Worm (Caenorhabditis elegans) whole organism, young adult: Measurements from ENCODE around the gene pcp-1.
A peak's percentile ranks its signal among the peaks of the same experiment; 100 is the strongest.

ENCODE experiments used
- B0019.2 ChIP-seq: fragments of 200-800 bp; sonication (Bioruptor generic); conservative IDR thresholded peaks from 2 replicates; pipeline ENCODE4 v1.3.6; 2022; ENCODE audit warnings: missing genetic modification reagents, missing genetic modification characterization, missing compliant biosample characterization
- B0336.3 ChIP-seq: fragments of 200-800 bp; sonication (Bioruptor generic); IDR thresholded peaks from 2 replicates; pipeline ENCODE4 v1.3.6; 2022; ENCODE audit warnings: missing genetic modification characterization, missing compliant biosample characterization
- C17E4.6 ChIP-seq: fragments of 200-800 bp; sonication (Bioruptor generic); IDR thresholded peaks from 2 replicates; pipeline ENCODE4 v1.3.6; 2022; ENCODE audit warnings: missing genetic modification reagents, missing genetic modification characterization, missing compliant biosample characterization
- F10E7.11 ChIP-seq: sonication (generic microtip); optimal IDR thresholded peaks from 2 replicates; lab custom pipeline; 2017; ENCODE audit warnings: mild to moderate bottlenecking, missing genetic modification characterization, moderate library complexity, missing compliant biosample characterization
- F23B12.7 ChIP-seq: sonication (generic microtip); optimal IDR thresholded peaks from 2 replicates; lab custom pipeline; 2017; ENCODE audit warnings: missing genetic modification characterization, mild to moderate bottlenecking, missing compliant biosample characterization, antibody characterized with exemption, moderate library complexity; ENCODE audit not compliant: insufficient read depth
- F49E8.2 ChIP-seq: sonication (generic microtip); optimal IDR thresholded peaks from 3 replicates; lab custom pipeline; 2017; ENCODE audit warnings: missing genetic modification characterization, mild to moderate bottlenecking, missing compliant biosample characterization, antibody characterized with exemption, moderate library complexity; ENCODE audit not compliant: insufficient read depth
- F57A8.1 ChIP-seq: fragments of 200-800 bp; sonication (Bioruptor generic); optimal IDR thresholded peaks from 2 replicates; lab custom pipeline; 2018; ENCODE audit warnings: mild to moderate bottlenecking, missing genetic modification characterization, moderate library complexity, missing compliant biosample characterization
- K11D2.4 ChIP-seq: fragments of 200-800 bp; sonication (Bioruptor generic); IDR thresholded peaks from 2 replicates; pipeline ENCODE4 v1.3.6; 2022; ENCODE audit warnings: missing genetic modification reagents, missing genetic modification characterization, missing compliant biosample characterization
- T26A5.8 ChIP-seq: sonication (generic microtip); optimal IDR thresholded peaks from 2 replicates; lab custom pipeline; 2016; ENCODE audit warnings: missing genetic modification characterization, missing compliant biosample characterization
- Y56A3A.18 ChIP-seq: fragments of 200-800 bp; sonication (Bioruptor generic); IDR thresholded peaks from 2 replicates; pipeline ENCODE4 v1.3.6; 2022; ENCODE audit warnings: missing genetic modification reagents, missing genetic modification characterization, missing compliant biosample characterization
- Y95B8A.8 ChIP-seq: fragments of 200-800 bp; sonication (Bioruptor generic); IDR thresholded peaks from 2 replicates; pipeline ENCODE4 v1.3.6; 2022; ENCODE audit warnings: missing genetic modification reagents, missing genetic modification characterization, missing compliant biosample characterization
- athp-1 ChIP-seq: sonication (generic microtip); optimal IDR thresholded peaks from 2 replicates; lab custom pipeline; 2017; ENCODE audit warnings: mild to moderate bottlenecking, missing genetic modification characterization, missing compliant biosample characterization
- attf-3 ChIP-seq: fragments of 200-800 bp; sonication (Bioruptor generic); conservative IDR thresholded peaks from 2 replicates; pipeline ENCODE4 v1.3.6; 2022; ENCODE audit warnings: missing genetic modification reagents, missing genetic modification characterization, missing compliant biosample characterization
- ccch-3 ChIP-seq: fragments of 200-800 bp; sonication (Bioruptor generic); optimal IDR thresholded peaks from 2 replicates; lab custom pipeline; 2018; ENCODE audit warnings: mild to moderate bottlenecking, missing genetic modification characterization, missing compliant biosample characterization
- ceh-40 ChIP-seq: fragments of 200-800 bp; sonication (Bioruptor generic); IDR thresholded peaks from 2 replicates; pipeline ENCODE4 v1.3.6; 2022; ENCODE audit warnings: missing genetic modification characterization, missing compliant biosample characterization
- ceh-58 ChIP-seq: fragments of 200-800 bp; sonication (Bioruptor generic); IDR thresholded peaks from 2 replicates; pipeline ENCODE4 v1.3.6; 2022; ENCODE audit warnings: missing genetic modification characterization, missing compliant biosample characterization
- chd-7 ChIP-seq: sonication (generic microtip); optimal IDR thresholded peaks from 2 replicates; lab custom pipeline; 2016; ENCODE audit warnings: mild to moderate bottlenecking, missing genetic modification characterization, moderate library complexity, missing compliant biosample characterization
- die-1 ChIP-seq: sonication (generic microtip); optimal IDR thresholded peaks from 2 replicates; lab custom pipeline; 2016; ENCODE audit warnings: missing genotype, mild to moderate bottlenecking, missing genetic modification characterization, missing compliant biosample characterization
- dox-1 ChIP-seq: fragments of 200-800 bp; sonication (Bioruptor generic); IDR thresholded peaks from 2 replicates; pipeline ENCODE4 v1.3.6; 2022; ENCODE audit warnings: missing genetic modification reagents, missing genetic modification characterization, missing compliant biosample characterization
- egl-44 ChIP-seq: fragments of 200-800 bp; sonication (Bioruptor generic); IDR thresholded peaks from 2 replicates; pipeline ENCODE4 v1.3.6; 2022; ENCODE audit warnings: missing genetic modification reagents, missing genetic modification characterization, missing compliant biosample characterization
- ets-4 ChIP-seq: fragments of 200-800 bp; sonication (Bioruptor generic); optimal IDR thresholded peaks from 2 replicates; lab custom pipeline; 2018; ENCODE audit warnings: mild to moderate bottlenecking, missing genetic modification characterization, missing compliant biosample characterization
- fkh-3 ChIP-seq: sonication (generic microtip); optimal IDR thresholded peaks from 2 replicates; lab custom pipeline; 2016; ENCODE audit warnings: mild to moderate bottlenecking, missing genetic modification characterization, missing compliant biosample characterization
- hsf-1 ChIP-seq: fragments of 200-800 bp; sonication (Bioruptor generic); IDR thresholded peaks from 2 replicates; pipeline ENCODE4 v1.3.6; 2022; ENCODE audit warnings: missing genetic modification reagents, missing genetic modification characterization, missing compliant biosample characterization
- let-526 ChIP-seq: fragments of 200-800 bp; sonication (Bioruptor generic); IDR thresholded peaks from 2 replicates; pipeline ENCODE4 v1.3.6; 2022; ENCODE audit warnings: missing genetic modification reagents, missing genetic modification characterization, missing compliant biosample characterization
- let-607 ChIP-seq, 2 experiments: fragments of 200-800 bp in 1 of 2; sonication (Bioruptor generic) in 1 of 2; sonication (generic microtip) in 1 of 2; optimal IDR thresholded peaks; 2 replicates each; lab custom pipeline; 2016 to 2018; ENCODE audit warnings: mild to moderate bottlenecking in 2 of 2, missing compliant biosample characterization in 2 of 2, missing genetic modification characterization in 2 of 2, moderate library complexity in 2 of 2, missing genotype in 1 of 2
- lin-40 ChIP-seq: sonication (generic microtip); optimal IDR thresholded peaks from 2 replicates; lab custom pipeline; 2016; ENCODE audit warnings: missing genetic modification characterization, mild to moderate bottlenecking, missing compliant biosample characterization, missing genotype, missing genetic modification reagents
- lin-54 ChIP-seq: fragments of 200-800 bp; sonication (Bioruptor generic); optimal IDR thresholded peaks from 2 replicates; lab custom pipeline; 2018; ENCODE audit warnings: mild to moderate bottlenecking, missing genetic modification characterization, missing compliant biosample characterization
- lir-1 ChIP-seq: fragments of 200-800 bp; sonication (Bioruptor generic); conservative IDR thresholded peaks from 2 replicates; pipeline ENCODE4 v1.3.6; 2022; ENCODE audit warnings: missing genetic modification reagents, missing genetic modification characterization, missing compliant biosample characterization
- madf-6 ChIP-seq: fragments of 200-800 bp; sonication (Bioruptor generic); IDR thresholded peaks from 2 replicates; pipeline ENCODE4 v1.3.6; 2022; ENCODE audit warnings: missing genetic modification reagents, missing genetic modification characterization, missing compliant biosample characterization
- mcd-1 ChIP-seq: fragments of 200-800 bp; sonication (Bioruptor generic); IDR thresholded peaks from 2 replicates; pipeline ENCODE4 v1.3.6; 2022; ENCODE audit warnings: missing genetic modification reagents, missing genetic modification characterization, missing compliant biosample characterization
- nhr-120 ChIP-seq: fragments of 200-800 bp; sonication (Bioruptor generic); IDR thresholded peaks from 2 replicates; pipeline ENCODE4 v1.3.6; 2022; ENCODE audit warnings: missing genetic modification characterization, missing compliant biosample characterization
- nhr-80 ChIP-seq: sonication (generic microtip); optimal IDR thresholded peaks from 2 replicates; lab custom pipeline; 2016; ENCODE audit warnings: missing genetic modification characterization, missing compliant biosample characterization
- nhr-90 ChIP-seq: sonication (generic microtip); optimal IDR thresholded peaks from 2 replicates; lab custom pipeline; 2016; ENCODE audit warnings: missing genotype, mild to moderate bottlenecking, missing genetic modification characterization, missing compliant biosample characterization
- pha-4 ChIP-seq: fragments of 150-350 bp; sonication (generic microtip); optimal IDR thresholded peaks from 2 replicates; lab custom pipeline; 2014; ENCODE audit warnings: missing biosample characterization, missing genetic modification reagents, missing genetic modification characterization
- rpc-1 ChIP-seq, 2 experiments: fragments of 150-350 bp in 1 of 2; sonication (generic microtip) in 1 of 2; optimal IDR thresholded peaks; 2 replicates each; lab custom pipeline; 2014 to 2018; ENCODE audit warnings: missing biosample characterization in 1 of 2, missing genetic modification characterization in 1 of 2, missing genetic modification reagents in 1 of 2, missing genotype in 1 of 2
- snpc-1.1 ChIP-seq: sonication (generic microtip); optimal IDR thresholded peaks from 2 replicates; lab custom pipeline; 2017; ENCODE audit warnings: missing genetic modification characterization, mild to moderate bottlenecking, missing compliant biosample characterization, antibody characterized with exemption, moderate library complexity, missing genotype, missing genetic modification reagents; ENCODE audit not compliant: insufficient read depth
- snpc-4 ChIP-seq, 5 experiments: fragments of 150-350 bp in 1 of 5; sonication (generic microtip) in 4 of 5; optimal IDR thresholded peaks; 2 replicates each; lab custom pipeline; 2014 to 2018; ENCODE audit warnings: missing genetic modification characterization in 5 of 5, missing biosample characterization in 3 of 5, antibody characterized with exemption in 2 of 5, mild to moderate bottlenecking in 2 of 5, missing compliant biosample characterization in 2 of 5, missing genotype in 2 of 5, moderate library complexity in 2 of 5, missing genetic modification reagents in 1 of 5
- tlf-1 ChIP-seq: fragments of 200-800 bp; sonication (Bioruptor generic); optimal IDR thresholded peaks from 2 replicates; lab custom pipeline; 2018; ENCODE audit warnings: mild to moderate bottlenecking, missing genetic modification characterization, missing compliant biosample characterization
- unc-130 ChIP-seq: sonication (generic microtip); optimal IDR thresholded peaks from 2 replicates; lab custom pipeline; 2016; ENCODE audit warnings: missing genetic modification reagents, missing genetic modification characterization, missing compliant biosample characterization
- zfh-2 ChIP-seq: fragments of 200-800 bp; sonication (Bioruptor generic); conservative IDR thresholded peaks from 2 replicates; pipeline ENCODE4 v1.3.6; 2022; ENCODE audit warnings: missing genetic modification reagents, missing genetic modification characterization, missing compliant biosample characterization
- zim-3 ChIP-seq: sonication (generic microtip); optimal IDR thresholded peaks from 2 replicates; lab custom pipeline; 2017; ENCODE audit warnings: mild to moderate bottlenecking, missing genetic modification characterization, moderate library complexity, missing compliant biosample characterization
- ztf-18 ChIP-seq: sonication (generic microtip); optimal IDR thresholded peaks from 2 replicates; lab custom pipeline; 2016; ENCODE audit warnings: missing genotype, mild to moderate bottlenecking, missing genetic modification characterization, missing compliant biosample characterization
- ztf-28 ChIP-seq: fragments of 200-800 bp; sonication (Bioruptor generic); IDR thresholded peaks from 2 replicates; pipeline ENCODE4 v1.3.6; 2022; ENCODE audit warnings: missing genetic modification reagents, missing genetic modification characterization, missing compliant biosample characterization
- ztf-3 ChIP-seq: fragments of 200-800 bp; sonication (Bioruptor generic); optimal IDR thresholded peaks from 2 replicates; lab custom pipeline; 2018; ENCODE audit warnings: mild to moderate bottlenecking, missing genetic modification characterization, missing compliant biosample characterization

Gene pcp-1

DNA sequence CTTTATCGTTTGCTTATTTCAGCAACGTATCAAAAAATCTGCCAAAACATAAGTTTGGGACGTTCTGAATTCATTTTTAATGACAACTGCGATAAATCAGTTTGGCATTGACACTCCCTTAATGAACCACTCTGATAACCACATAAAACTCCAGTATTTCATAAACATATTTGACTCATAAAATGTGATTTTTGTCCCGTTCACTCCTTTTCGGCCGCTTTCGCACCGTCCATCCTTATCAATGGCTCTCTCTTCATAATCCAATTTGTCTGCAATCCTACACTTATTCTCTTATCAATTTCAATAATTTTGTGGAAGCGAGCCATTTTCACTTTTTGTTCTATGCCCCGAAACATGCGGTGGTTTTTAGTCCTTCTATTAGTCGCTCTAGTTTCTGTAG, at the start of gene pcp-1:
Gene pcp-1 (plus strand): TSS at position 342 of the 400 bp plus-strand sequence.
- TF ChIP-seq lir-1 (GFP tag; lab: Robert Waterston, UW), result no peak
- TF ChIP-seq snpc-4 (GFP tag; optimal IDR thresholded peaks at IDR 0.05; lab: Kevin White, UChicago), result no peak
- TF ChIP-seq snpc-4 (tag; optimal IDR thresholded peaks at IDR 0.05; lab: Kevin White, UChicago), result no peak
- no peak for TF ChIP-seq ztf-3
- peak; percentile 95 for TF ChIP-seq ets-4 (GFP tag; lab: Kevin White, UChicago)
- peak; percentile 100 for TF ChIP-seq nhr-80 (tag; lab: Kevin White, UChicago)
- TF ChIP-seq die-1 (tag; lab: Kevin White, UChicago), result no peak
- no peak for TF ChIP-seq K11D2.4 (GFP tag; lab: Robert Waterston, UW)
- TF ChIP-seq egl-44 (GFP tag; lab: Robert Waterston, UW), result no peak
- no peak for TF ChIP-seq ztf-18 (tag; lab: Kevin White, UChicago)
- TF ChIP-seq nhr-120 (GFP tag; lab: Robert Waterston, UW), result no peak
- TF ChIP-seq let-607 (tag; optimal IDR thresholded peaks at IDR 0.05; lab: Kevin White, UChicago), result peak; percentile 14 to 68
- TF ChIP-seq madf-6, result no peak
- TF ChIP-seq ccch-3 (GFP tag; lab: Kevin White, UChicago), result no peak
- TF ChIP-seq ceh-58 (GFP tag; lab: Robert Waterston, UW), result no peak
- TF ChIP-seq athp-1 (tag; lab: Kevin White, UChicago), result no peak
- TF ChIP-seq pha-4, result no peak

DNA sequence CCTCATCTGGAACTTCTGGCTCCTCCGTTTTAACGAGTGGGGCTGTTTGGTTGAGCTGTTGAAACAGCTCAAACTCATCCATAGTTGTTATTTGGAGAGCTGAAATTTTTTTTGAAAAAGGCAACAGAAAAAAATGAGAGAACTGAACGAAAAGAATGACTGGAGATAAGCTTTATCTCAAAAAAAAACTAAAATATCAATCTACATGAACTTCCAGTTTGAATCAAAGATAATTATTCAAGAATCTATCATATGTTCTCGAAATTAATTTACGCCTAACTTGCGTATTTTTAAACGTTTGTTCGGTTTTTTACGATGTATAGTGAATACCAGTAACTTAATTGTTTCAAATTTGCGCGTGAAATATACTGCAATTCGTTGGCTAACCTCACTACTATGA, 49.3 kb upstream of the pcp-1 start, which contains the start of gene lin-13:
Gene lin-13 (minus strand): TSS at position 101 of the 400 bp plus-strand sequence.
- no peak for TF ChIP-seq lin-40
- no peak for TF ChIP-seq F57A8.1
- no peak for TF ChIP-seq fkh-3 (tag; lab: Kevin White, UChicago)
- no peak for TF ChIP-seq Y56A3A.18 (GFP tag; lab: Robert Waterston, UW)
- TF ChIP-seq B0336.3, result no peak
- no peak for TF ChIP-seq tlf-1 (GFP tag; lab: Kevin White, UChicago)

DNA sequence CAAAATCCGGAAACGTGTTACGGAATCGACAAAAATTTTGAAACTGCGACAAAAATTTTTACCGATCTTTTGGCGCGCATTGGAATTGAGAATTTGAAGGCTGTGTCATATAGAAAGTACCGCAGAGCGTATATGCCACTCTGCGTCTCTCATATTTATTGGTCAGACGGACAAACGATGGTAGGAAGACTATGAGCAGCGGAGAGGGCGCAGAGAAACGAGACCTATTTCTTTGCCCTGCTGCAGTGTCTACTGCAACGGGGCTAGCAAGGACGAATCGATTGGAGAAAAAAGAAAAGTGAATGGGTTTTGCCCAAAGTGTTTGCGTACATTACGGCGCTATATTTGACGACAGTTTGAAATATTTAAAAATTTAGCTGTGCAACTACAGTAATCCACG, 48.6 kb upstream of the pcp-1 start:
- no peak for TF ChIP-seq B0019.2 (GFP tag; lab: Robert Waterston, UW)
- TF ChIP-seq Y95B8A.8, result no peak
- TF ChIP-seq ztf-3, result no peak
- TF ChIP-seq Y56A3A.18 (GFP tag; lab: Robert Waterston, UW), result 0 out of 2 replicates have a peak, but pooled peaks have one; percentile 52
- TF ChIP-seq F10E7.11 (tag; lab: Kevin White, UChicago), result no peak
- TF ChIP-seq tlf-1 (GFP tag; lab: Kevin White, UChicago), result peak; percentile 13
- no peak for TF ChIP-seq C17E4.6 (GFP tag; lab: Robert Waterston, UW)
- TF ChIP-seq attf-3 (GFP tag; lab: Robert Waterston, UW), result no peak; the same call in 1 of the 2 replicates
- TF ChIP-seq chd-7, result peak; percentile 47
- TF ChIP-seq nhr-90 (tag; lab: Kevin White, UChicago), result no peak
- no peak for TF ChIP-seq ceh-40 (GFP tag; lab: Robert Waterston, UW)
- no peak for TF ChIP-seq zim-3 (tag; lab: Kevin White, UChicago)
- TF ChIP-seq nhr-120 (GFP tag; lab: Robert Waterston, UW), result no peak
- no peak for TF ChIP-seq hsf-1 (GFP tag; lab: Robert Waterston, UW)
- TF ChIP-seq let-526, result no peak
- peak; percentile 45; the same call in 1 of the 2 replicates for TF ChIP-seq dox-1 (GFP tag; lab: Robert Waterston, UW)
- TF ChIP-seq lin-40, result peak; percentile 56
- no peak for TF ChIP-seq F23B12.7 (tag; lab: Kevin White, UChicago)
- no peak for TF ChIP-seq F49E8.2 (tag; lab: Kevin White, UChicago)
- peak; percentile 81 for TF ChIP-seq mcd-1
- no peak for TF ChIP-seq ets-4 (GFP tag; lab: Kevin White, UChicago)
- TF ChIP-seq zfh-2 (GFP tag; lab: Robert Waterston, UW), result peak; percentile 69
- no peak for TF ChIP-seq unc-130
- no peak for TF ChIP-seq ztf-28
- no peak for TF ChIP-seq rpc-1 (optimal IDR thresholded peaks at IDR 0.05; lab: Kevin White, UChicago)
- TF ChIP-seq rpc-1 (tag; optimal IDR thresholded peaks at IDR 0.05; lab: Kevin White, UChicago), result no peak
- TF ChIP-seq lin-54, result peak; percentile 9
- TF ChIP-seq T26A5.8, result no peak
- TF ChIP-seq snpc-1.1, result no peak
